Worm (Caenorhabditis elegans): ENCODE measurements around the gene skr-4.

Gene skr-4

ce11 chrV:19899167-19899566, 24.9 kb upstream of the skr-4 start, which contains the start of gene Y116F11B.14:
Y116F11B.14 (plus strand) TSS chrV:19899467.
- no peak for TF ChIP-seq mab-5 (tag; optimal IDR thresholded peaks at IDR 0.05)
- TF ChIP-seq nhr-76 (tag; optimal IDR thresholded peaks at IDR 0.05), result no peak
- TF ChIP-seq unc-120 (tag; optimal IDR thresholded peaks at IDR 0.05; ENCODE audit: poor library complexity, severe bottlenecking), result no peak
- TF ChIP-seq ceh-43 (GFP tag; optimal IDR thresholded peaks at IDR 0.05), result no peak
- no peak for TF ChIP-seq drap-1 (GFP tag; optimal IDR thresholded peaks at IDR 0.05)

ce11 chrV:19901826-19902225, 22.2 kb upstream of the skr-4 start:
- TF ChIP-seq drap-1 (GFP tag; optimal IDR thresholded peaks at IDR 0.05) (no peak), ham-2 (GFP tag; optimal IDR thresholded peaks at IDR 0.05) (no peak), pha-4 (tag; optimal IDR thresholded peaks at IDR 0.05) (no peak), lin-32 (GFP tag; optimal IDR thresholded peaks at IDR 0.05) (no peak), elt-3 (tag; optimal IDR thresholded peaks at IDR 0.05) (no peak), mab-5 (tag; optimal IDR thresholded peaks at IDR 0.05) (no peak), nhr-2 (tag; optimal IDR thresholded peaks at IDR 0.05) (no peak), nhr-12 (tag; optimal IDR thresholded peaks at IDR 0.05) (no peak), unc-39 (tag; optimal IDR thresholded peaks at IDR 0.05) (no peak), ztf-11 (tag; optimal IDR thresholded peaks at IDR 0.05) (no peak)

- TF ChIP-seq nhr-237 (tag; optimal IDR thresholded peaks at IDR 0.05), result no peak
- TF ChIP-seq blmp-1 (tag; optimal IDR thresholded peaks at IDR 0.05), result no peak
- no peak for TF ChIP-seq ceh-39 (tag; optimal IDR thresholded peaks at IDR 0.05)
- TF ChIP-seq elt-1 (tag; optimal IDR thresholded peaks at IDR 0.05; ENCODE audit: borderline replicate concordance, insufficient read depth), result no peak
- no peak for TF ChIP-seq flh-1 (GFP tag; optimal IDR thresholded peaks at IDR 0.05)
- TF ChIP-seq unc-120 (tag; optimal IDR thresholded peaks at IDR 0.05; ENCODE audit: poor library complexity, severe bottlenecking), result no peak
- TF ChIP-seq tbx-8 (GFP tag; optimal IDR thresholded peaks at IDR 0.05), result no peak
- no peak for TF ChIP-seq lin-32 (GFP tag; optimal IDR thresholded peaks at IDR 0.05)
- TF ChIP-seq ceh-43 (GFP tag; optimal IDR thresholded peaks at IDR 0.05), result no peak
- no peak for TF ChIP-seq ceh-83 (GFP tag; optimal IDR thresholded peaks at IDR 0.05)
- no peak for TF ChIP-seq nhr-28 (tag; optimal IDR thresholded peaks at IDR 0.05)
- no peak for TF ChIP-seq unc-39 (tag; optimal IDR thresholded peaks at IDR 0.05)
- no peak for TF ChIP-seq sptf-1 (tag; optimal IDR thresholded peaks at IDR 0.05)
- no peak for TF ChIP-seq pha-4 (tag; optimal IDR thresholded peaks at IDR 0.05)
Observed at ce11 chrV:19904790-19905189, 19.2 kb upstream of the skr-4 start.

- no peak for TF ChIP-seq drap-1 (GFP tag; optimal IDR thresholded peaks at IDR 0.05)
- no peak for TF ChIP-seq unc-39 (tag; optimal IDR thresholded peaks at IDR 0.05)
- no peak for TF ChIP-seq mep-1 (tag; optimal IDR thresholded peaks at IDR 0.05)
- no peak for TF ChIP-seq unc-62 (GFP tag; optimal IDR thresholded peaks at IDR 0.05)
- TF ChIP-seq nhr-2 (tag; optimal IDR thresholded peaks at IDR 0.05), result no peak
- no peak for TF ChIP-seq ces-1 (GFP tag; optimal IDR thresholded peaks at IDR 0.05)
Observed at ce11 chrV:19905988-19906387, 18.0 kb upstream of the skr-4 start.

ce11 chrV:19907365-19907764, 16.7 kb upstream of the skr-4 start, which contains the start of gene fars-2:
fars-2 (minus strand) TSS chrV:19907434.
- TF ChIP-seq hlh-1 (tag; optimal IDR thresholded peaks at IDR 0.05) (no peak), ztf-11 (tag; optimal IDR thresholded peaks at IDR 0.05) (no peak), nhr-12 (tag; optimal IDR thresholded peaks at IDR 0.05) (no peak), sptf-1 (tag; optimal IDR thresholded peaks at IDR 0.05) (no peak), lin-13 (tag; optimal IDR thresholded peaks at IDR 0.05) (no peak), flh-1 (GFP tag; optimal IDR thresholded peaks at IDR 0.05) (no peak), nhr-28 (tag; optimal IDR thresholded peaks at IDR 0.05) (no peak), unc-62 (GFP tag; optimal IDR thresholded peaks at IDR 0.05) (no peak)

- TF ChIP-seq mep-1 (tag; optimal IDR thresholded peaks at IDR 0.05), result no peak
- no peak for TF ChIP-seq mab-5 (tag; optimal IDR thresholded peaks at IDR 0.05)
- no peak for TF ChIP-seq sptf-1 (tag; optimal IDR thresholded peaks at IDR 0.05)
- no peak for TF ChIP-seq snpc-4 (tag; optimal IDR thresholded peaks at IDR 0.05)
- no peak for TF ChIP-seq nhr-76 (tag; optimal IDR thresholded peaks at IDR 0.05)
- TF ChIP-seq elt-1 (tag; optimal IDR thresholded peaks at IDR 0.05; ENCODE audit: borderline replicate concordance, insufficient read depth), result no peak
- no peak for TF ChIP-seq ceh-43 (GFP tag; optimal IDR thresholded peaks at IDR 0.05)
- no peak for TF ChIP-seq blmp-1 (tag; optimal IDR thresholded peaks at IDR 0.05)
- no peak for TF ChIP-seq M03D4.4 (tag; optimal IDR thresholded peaks at IDR 0.05)
- no peak for TF ChIP-seq drap-1 (GFP tag; optimal IDR thresholded peaks at IDR 0.05)
- no peak for TF ChIP-seq ztf-11 (tag; optimal IDR thresholded peaks at IDR 0.05)
- no peak for TF ChIP-seq unc-62 (GFP tag; optimal IDR thresholded peaks at IDR 0.05)
- TF ChIP-seq zip-8 (tag; optimal IDR thresholded peaks at IDR 0.05), result no peak
Observed at ce11 chrV:19908854-19909253, 15.2 kb upstream of the skr-4 start.
